Worm (Caenorhabditis elegans) whole organism, young adult: Measurements from ENCODE around the gene Y47D3A.21.

ENCODE experiments used
- C06A6.2 ChIP-seq: fragments of 200-800 bp; sonication (Bioruptor generic); conservative IDR thresholded peaks from 2 replicates; pipeline ENCODE4 v1.3.6; 2022; ENCODE audit warnings: missing genetic modification characterization, missing compliant biosample characterization
- F37B4.10 ChIP-seq: fragments of 200-800 bp; sonication (Bioruptor generic); IDR thresholded peaks from 2 replicates; pipeline ENCODE4 v1.3.6; 2022; ENCODE audit warnings: missing genetic modification characterization, missing compliant biosample characterization
- K11D2.4 ChIP-seq: fragments of 200-800 bp; sonication (Bioruptor generic); IDR thresholded peaks from 2 replicates; pipeline ENCODE4 v1.3.6; 2022; ENCODE audit warnings: missing genetic modification reagents, missing genetic modification characterization, missing compliant biosample characterization
- Y53G8AR.9 ChIP-seq: fragments of 200-800 bp; sonication (Bioruptor generic); conservative IDR thresholded peaks from 2 replicates; pipeline ENCODE4 v1.3.6; 2022; ENCODE audit warnings: missing genetic modification reagents, missing genetic modification characterization, missing compliant biosample characterization
- Y56A3A.18 ChIP-seq: fragments of 200-800 bp; sonication (Bioruptor generic); IDR thresholded peaks from 2 replicates; pipeline ENCODE4 v1.3.6; 2022; ENCODE audit warnings: missing genetic modification reagents, missing genetic modification characterization, missing compliant biosample characterization
- attf-6 ChIP-seq: fragments of 200-800 bp; sonication (Bioruptor generic); IDR thresholded peaks from 2 replicates; pipeline ENCODE4 v1.3.6; 2022; ENCODE audit warnings: missing genetic modification reagents, missing genetic modification characterization, missing compliant biosample characterization
- cebp-1 ChIP-seq, 2 experiments: fragments of 200-800 bp in 1 of 2; sonication (Bioruptor generic) in 1 of 2; sonication (generic microtip) in 1 of 2; IDR thresholded peaks in 1 of 2; optimal IDR thresholded peaks in 1 of 2; 2 replicates each; pipeline versions ENCODE4 v1.3.6 to Lab custom; 2017 to 2022; ENCODE audit warnings: missing compliant biosample characterization in 2 of 2, missing genetic modification characterization in 2 of 2, mild to moderate bottlenecking in 1 of 2, missing genetic modification reagents in 1 of 2, moderate library complexity in 1 of 2
- chd-7 ChIP-seq: sonication (generic microtip); optimal IDR thresholded peaks from 2 replicates; lab custom pipeline; 2016; ENCODE audit warnings: mild to moderate bottlenecking, missing genetic modification characterization, moderate library complexity, missing compliant biosample characterization
- lin-40 ChIP-seq: sonication (generic microtip); optimal IDR thresholded peaks from 2 replicates; lab custom pipeline; 2016; ENCODE audit warnings: missing genetic modification characterization, mild to moderate bottlenecking, missing compliant biosample characterization, missing genotype, missing genetic modification reagents
- lin-54 ChIP-seq: fragments of 200-800 bp; sonication (Bioruptor generic); optimal IDR thresholded peaks from 2 replicates; lab custom pipeline; 2018; ENCODE audit warnings: mild to moderate bottlenecking, missing genetic modification characterization, missing compliant biosample characterization
- nfya-1 ChIP-seq: sonication (generic microtip); optimal IDR thresholded peaks from 2 replicates; lab custom pipeline; 2017; ENCODE audit warnings: antibody characterized with exemption, missing compliant biosample characterization, missing genetic modification characterization, borderline replicate concordance; ENCODE audit not compliant: insufficient read depth
- somi-1 ChIP-seq: fragments of 200-800 bp; sonication (Bioruptor generic); optimal IDR thresholded peaks from 2 replicates; lab custom pipeline; 2018; ENCODE audit warnings: mild to moderate bottlenecking, missing genetic modification characterization, missing compliant biosample characterization
- ztf-26 ChIP-seq: sonication (generic microtip); optimal IDR thresholded peaks from 2 replicates; lab custom pipeline; 2017; ENCODE audit warnings: missing genetic modification characterization, missing compliant biosample characterization

- TF ChIP-seq somi-1 (no peak), ztf-26 (tag; lab: Kevin White, UChicago) (no peak), cebp-1 (GFP tag; IDR thresholded peaks at IDR 0.05; lab: Robert Waterston, UW) (no peak), cebp-1 (tag; optimal IDR thresholded peaks at IDR 0.05; lab: Kevin White, UChicago) (no peak), F37B4.10 (GFP tag; lab: Robert Waterston, UW) (no peak), K11D2.4 (GFP tag; lab: Robert Waterston, UW) (no peak), lin-54 (no peak), Y53G8AR.9 (GFP tag; lab: Robert Waterston, UW) (no peak), chd-7 (no peak), Y56A3A.18 (GFP tag; lab: Robert Waterston, UW) (no peak), attf-6 (no peak), nfya-1 (tag; lab: Kevin White, UChicago) (no peak), C06A6.2 (GFP tag; lab: Robert Waterston, UW) (no peak), lin-40 (tag; lab: Kevin White, UChicago) (no peak)
These were observed 39.9 kb downstream of the Y47D3A.21 start for ce11 chrIII:11238790-11239189.
